Worm (Caenorhabditis elegans) whole organism, L4/young adult: ENCODE results near the gene C23H5.15.

ENCODE experiments used
- dao-5 ChIP-seq: sonication (generic microtip); optimal IDR thresholded peaks from 2 replicates; lab custom pipeline; 2016; ENCODE audit warnings: missing genotype, missing genetic modification characterization, moderate library complexity, missing compliant biosample characterization
- him-1 ChIP-seq: sonication (generic microtip); optimal IDR thresholded peaks from 2 replicates; lab custom pipeline; 2016; ENCODE audit warnings: missing genotype, missing genetic modification reagents, missing genetic modification characterization, missing compliant biosample characterization

DNA sequence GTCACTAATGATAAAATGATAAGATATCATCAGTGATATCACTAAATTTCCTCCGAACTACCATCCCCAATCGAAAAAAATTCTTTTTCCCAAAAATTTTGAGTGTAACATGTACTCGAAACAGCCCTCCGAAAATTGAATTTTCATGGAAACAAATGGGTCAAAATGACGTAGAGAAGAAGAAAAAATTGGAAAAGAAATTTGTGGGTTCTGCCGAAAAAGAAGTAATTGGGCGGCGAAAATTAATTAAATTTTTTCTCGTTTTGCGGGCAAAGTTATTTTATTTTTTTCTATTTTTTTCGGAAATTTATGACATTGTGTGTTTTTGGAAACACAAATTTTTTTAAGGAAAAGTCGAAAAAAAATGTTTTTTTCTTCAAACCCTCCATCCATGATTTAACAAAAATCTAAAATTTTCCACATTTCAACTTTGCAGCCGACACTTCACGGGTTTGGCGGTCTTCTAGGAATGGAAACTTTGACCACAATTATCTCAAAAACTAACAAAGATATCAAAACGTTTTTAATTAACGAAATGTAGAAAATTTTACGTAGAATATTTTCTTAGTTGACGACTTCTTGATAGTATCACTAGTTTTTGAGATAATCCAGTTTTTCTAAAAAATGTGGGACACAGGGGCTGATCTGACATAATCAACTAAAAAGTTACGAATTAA is 25.4 kb downstream of the C23H5.15 start:
- TF ChIP-seq him-1 (tag; lab: Kevin White, UChicago) (no peak), dao-5 (tag; lab: Kevin White, UChicago) (no peak)
